Fruit fly (Drosophila melanogaster): ENCODE measurements around the gene cindr.

DNA sequence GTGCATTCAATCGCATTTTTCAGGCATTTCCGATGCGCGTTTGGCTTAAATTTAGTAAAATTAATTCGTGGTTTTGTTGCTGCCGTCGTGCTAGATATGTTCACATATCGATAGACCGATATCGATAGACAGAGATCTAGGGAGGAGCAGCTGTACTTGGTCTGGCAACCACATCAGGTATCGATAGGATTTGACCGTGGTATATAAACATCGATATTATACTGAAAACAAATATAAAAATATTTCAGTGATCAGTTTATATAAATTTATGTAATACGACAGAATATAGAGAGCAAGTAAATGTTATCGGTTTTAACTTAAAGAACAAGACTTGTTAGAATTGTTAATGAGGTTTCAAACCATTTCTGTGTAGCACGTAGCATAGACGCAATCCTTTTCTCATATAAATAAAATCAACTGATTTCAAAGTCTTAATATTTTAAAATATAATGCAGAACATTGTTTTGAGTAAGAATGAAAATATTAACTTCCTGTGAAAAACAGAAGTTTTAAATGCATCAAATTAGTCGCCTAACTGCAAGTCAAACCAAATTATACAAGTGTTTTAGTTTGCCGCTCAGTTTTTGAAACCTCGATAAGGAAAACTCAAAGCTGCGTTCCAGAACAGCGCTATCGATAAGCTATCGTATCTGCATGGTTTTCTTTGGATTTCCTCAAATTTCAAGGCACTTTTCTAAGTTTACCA is 1.8 kb upstream of the cindr start, which contains the start of the genes wts and dj-1beta:
- TF ChIP-seq Lpt (GFP tag; optimal IDR thresholded peaks at IDR 0.05) (no peak), Ets96B (tag; optimal IDR thresholded peaks at IDR 0.05) (no peak)
